Fruit fly (Drosophila melanogaster) whole organism, wandering third instar larva: ENCODE results near the gene CG3734.
A peak's percentile ranks its signal among the peaks of the same experiment; 100 is the strongest.

ENCODE experiments used
- Abd-B ChIP-seq: fragments of >200 bp; optimal IDR thresholded peaks from 2 replicates; lab custom pipeline; 2017; ENCODE audit warnings: missing biosample characterization, missing genetic modification characterization
- CG32264 ChIP-seq: fragments of 200-800 bp; sonication (Bioruptor generic); optimal IDR thresholded peaks from 2 replicates; lab custom pipeline; 2016; ENCODE audit warnings: missing biosample characterization, missing genetic modification characterization
- CG9705 ChIP-seq: fragments of 200-800 bp; sonication (Bioruptor generic); optimal IDR thresholded peaks from 2 replicates; lab custom pipeline; 2018; ENCODE audit warnings: missing biosample characterization, mild to moderate bottlenecking, missing genetic modification characterization
- CrebA ChIP-seq: fragments of 200-800 bp; sonication (Bioruptor generic); optimal IDR thresholded peaks from 2 replicates; lab custom pipeline; 2016; ENCODE audit warnings: missing biosample characterization, mild to moderate bottlenecking, missing genetic modification characterization, borderline replicate concordance
- Dfd ChIP-seq: fragments of >200 bp; optimal IDR thresholded peaks from 2 replicates; lab custom pipeline; 2017; ENCODE audit warnings: missing biosample characterization, missing genetic modification characterization
- Dif ChIP-seq: fragments of 200-275, 200-300 bp; sonication (Bioruptor generic); optimal IDR thresholded peaks from 2 replicates; lab custom pipeline; 2018; ENCODE audit warnings: missing biosample characterization, missing genetic modification characterization; ENCODE audit not compliant: partially characterized antibody
- GATAd ChIP-seq: sonication (Bioruptor generic); optimal IDR thresholded peaks from 2 replicates; lab custom pipeline; 2016; ENCODE audit warnings: missing biosample characterization, missing genetic modification characterization
- HLH106 ChIP-seq: fragments of 200-800 bp; optimal IDR thresholded peaks from 3 replicates; lab custom pipeline; 2019; ENCODE audit warnings: missing biosample characterization, mild to moderate bottlenecking, missing genetic modification characterization, moderate library complexity
- Hnf4 ChIP-seq: fragments of 200-800 bp; sonication (Bioruptor generic); optimal IDR thresholded peaks from 2 replicates; lab custom pipeline; 2016; ENCODE audit warnings: missing biosample characterization, mild to moderate bottlenecking, missing genetic modification characterization
- Hr78 ChIP-seq: fragments of >200 bp; optimal IDR thresholded peaks from 2 replicates; lab custom pipeline; 2017; ENCODE audit warnings: missing biosample characterization, missing genetic modification characterization
- Hr83 ChIP-seq: fragments of 200-300 bp; sonication (Bioruptor generic); optimal IDR thresholded peaks from 2 replicates; lab custom pipeline; 2016; ENCODE audit warnings: missing biosample characterization, mild to moderate bottlenecking, missing genetic modification characterization, moderate library complexity; ENCODE audit not compliant: poor library complexity, severe bottlenecking
- Mio ChIP-seq: sonication (Bioruptor generic); optimal IDR thresholded peaks from 2 replicates; lab custom pipeline; 2016; ENCODE audit warnings: missing biosample characterization, missing genetic modification characterization
- N ChIP-seq: fragments of >200 bp; optimal IDR thresholded peaks from 2 replicates; lab custom pipeline; 2018; ENCODE audit warnings: missing biosample characterization, missing external identifiers, missing genetic modification characterization
- OdsH ChIP-seq: fragments of 200-800 bp; sonication (Bioruptor generic); optimal IDR thresholded peaks from 2 replicates; lab custom pipeline; 2016; ENCODE audit warnings: missing biosample characterization, mild to moderate bottlenecking, missing genetic modification characterization
- Rel ChIP-seq, 2 experiments: fragments of 200-800 bp; sonication (Bioruptor generic) in 1 of 2; optimal IDR thresholded peaks; 2 replicates in 1 of 2; 3 replicates in 1 of 2; lab custom pipeline; 2016 to 2019; ENCODE audit warnings: mild to moderate bottlenecking in 2 of 2, missing biosample characterization in 2 of 2, missing genetic modification characterization in 2 of 2, moderate library complexity in 1 of 2
- Vsx2 ChIP-seq: fragments of 200-300, 225-300 bp; sonication (Bioruptor generic); optimal IDR thresholded peaks from 2 replicates; lab custom pipeline; 2018; ENCODE audit warnings: missing biosample characterization, missing genetic modification characterization; ENCODE audit not compliant: partially characterized antibody
- br ChIP-seq: fragments of 200-800 bp; sonication (Bioruptor generic); optimal IDR thresholded peaks from 2 replicates; lab custom pipeline; 2016; ENCODE audit warnings: missing biosample characterization, missing genetic modification characterization
- brk ChIP-seq: fragments of 200-800 bp; sonication (Bioruptor generic); optimal IDR thresholded peaks from 2 replicates; lab custom pipeline; 2016; ENCODE audit warnings: missing biosample characterization, mild to moderate bottlenecking, missing genetic modification characterization
- dl ChIP-seq, 2 experiments: fragments of 175-275, 200-275 bp in 1 of 2; fragments of 200-275 bp in 1 of 2; sonication (Bioruptor generic); optimal IDR thresholded peaks; lab custom pipeline; 2018; ENCODE audit warnings: mild to moderate bottlenecking in 2 of 2, missing biosample characterization in 2 of 2, missing genetic modification characterization in 2 of 2, moderate library complexity in 2 of 2; ENCODE audit not compliant: partially characterized antibody in 2 of 2, insufficient read depth in 1 of 2
- dsf ChIP-seq: sonication (Bioruptor generic); optimal IDR thresholded peaks from 2 replicates; lab custom pipeline; 2016; ENCODE audit warnings: missing biosample characterization, missing genetic modification characterization, borderline replicate concordance
- ey ChIP-seq: fragments of 200-800 bp; sonication (Bioruptor generic); optimal IDR thresholded peaks from 2 replicates; lab custom pipeline; 2016; ENCODE audit warnings: missing biosample characterization, missing genetic modification characterization
- foxo ChIP-seq, 2 experiments: fragments of 200-800 bp; sonication (Bioruptor generic); optimal IDR thresholded peaks; 2 replicates in 1 of 2; 3 replicates in 1 of 2; lab custom pipeline; 2016 to 2017; ENCODE audit warnings: missing biosample characterization in 2 of 2, missing genetic modification characterization in 2 of 2
- h ChIP-seq: fragments of 200-800 bp; sonication (Bioruptor generic); optimal IDR thresholded peaks from 3 replicates; lab custom pipeline; 2016; ENCODE audit warnings: missing biosample characterization, mild to moderate bottlenecking, missing genetic modification characterization
- jim ChIP-seq: fragments of 175-275, 200-325 bp; sonication (Bioruptor generic); optimal IDR thresholded peaks from 2 replicates; lab custom pipeline; 2016; ENCODE audit warnings: missing biosample characterization, mild to moderate bottlenecking, missing genetic modification characterization
- lola ChIP-seq: fragments of >200 bp; optimal IDR thresholded peaks from 2 replicates; lab custom pipeline; 2017; ENCODE audit warnings: missing biosample characterization, missing genetic modification characterization
- pan ChIP-seq: fragments of >200 bp; optimal IDR thresholded peaks from 2 replicates; lab custom pipeline; 2017
- psq ChIP-seq: fragments of 200-800 bp; sonication (Bioruptor generic); optimal IDR thresholded peaks from 3 replicates; lab custom pipeline; 2017; ENCODE audit warnings: missing biosample characterization, mild to moderate bottlenecking, missing genetic modification characterization, moderate library complexity
- rgr ChIP-seq: fragments of 200-800 bp; sonication (Bioruptor generic); optimal IDR thresholded peaks from 3 replicates; lab custom pipeline; 2016; ENCODE audit warnings: missing biosample characterization, mild to moderate bottlenecking, missing genetic modification characterization
- sv ChIP-seq: fragments of 200-800 bp; sonication (Bioruptor generic); optimal IDR thresholded peaks from 3 replicates; lab custom pipeline; 2016; ENCODE audit warnings: missing biosample characterization, missing genetic modification characterization
- tai ChIP-seq: sonication (Bioruptor generic); optimal IDR thresholded peaks from 2 replicates; lab custom pipeline; 2016; ENCODE audit warnings: missing biosample characterization, missing genetic modification characterization
- usp ChIP-seq: fragments of >200 bp; optimal IDR thresholded peaks from 2 replicates; lab custom pipeline; 2017; ENCODE audit warnings: missing biosample characterization, missing genetic modification characterization

Gene CG3734

DNA sequence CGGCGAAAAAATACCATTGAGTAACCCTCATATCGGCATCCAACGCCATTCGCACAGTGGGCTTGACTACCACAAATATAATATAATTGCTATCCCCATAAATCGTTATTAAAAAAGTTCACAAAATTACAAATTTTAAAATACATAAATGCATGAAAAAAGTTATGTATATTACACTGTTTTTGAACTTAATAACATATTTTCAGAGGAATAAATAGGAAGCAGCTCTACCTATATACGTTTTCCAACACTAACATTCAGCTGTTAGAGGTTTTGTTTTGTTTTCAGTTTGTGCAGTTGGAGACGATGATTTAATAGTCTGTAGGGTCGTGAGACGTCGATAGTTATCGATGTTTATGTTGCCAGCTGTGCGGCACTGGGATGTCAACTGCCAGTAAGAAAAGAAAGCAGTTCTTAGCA lies 15.4 kb downstream of the CG3734 start, which contains the start of the genes Ino80 and Aptx (continued):
- TF ChIP-seq N (GFP tag; lab: Kevin White, UChicago) (no peak), GATAd (peak; percentile 87), Hr78 (GFP tag; lab: Kevin White, UChicago) (no peak), Hnf4 (GFP tag; lab: Kevin White, UChicago) (peak; percentile 94), foxo (GFP tag; optimal IDR thresholded peaks at IDR 0.05; lab: Kevin White, UChicago) (peak; percentile 63 to 96), jim (GFP tag; lab: Kevin White, UChicago) (peak; percentile 67), Mio (GFP tag; lab: Kevin White, UChicago) (peak; percentile 57), lola (GFP tag; lab: Kevin White, UChicago) (no peak)
- TF ChIP-seq, all 38 proteins: peak for 27

DNA sequence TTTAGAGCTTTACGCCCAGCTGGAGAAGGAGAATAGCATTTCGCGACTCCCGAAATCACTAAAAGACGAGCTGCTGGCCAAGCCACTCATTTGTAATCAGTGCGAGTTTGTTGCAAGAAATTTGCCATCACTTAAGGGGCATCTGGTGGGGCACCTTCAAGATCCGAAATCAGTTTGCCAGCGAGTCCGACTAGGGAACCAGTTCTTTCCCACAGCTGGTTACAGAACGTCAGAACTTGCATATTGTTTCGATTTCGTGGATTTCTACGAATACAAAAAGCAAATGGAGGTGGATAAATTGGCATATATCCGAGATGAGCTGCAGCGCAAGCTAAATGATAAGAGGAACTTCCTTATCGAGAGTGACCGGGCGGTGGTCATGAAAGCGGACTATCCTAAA lies 16.6 kb downstream of the CG3734 start:
- no peak for TF ChIP-seq Dfd (GFP tag; lab: Kevin White, UChicago)
- TF ChIP-seq psq (GFP tag; lab: Kevin White, UChicago): no peak
- no peak for TF ChIP-seq CrebA (GFP tag; lab: Kevin White, UChicago)
- TF ChIP-seq Abd-B (GFP tag; lab: Kevin White, UChicago): no peak
- TF ChIP-seq CG9705: no peak
- no peak for TF ChIP-seq usp (GFP tag; lab: Kevin White, UChicago)
- no peak for TF ChIP-seq dl (GFP tag; optimal IDR thresholded peaks at IDR 0.05; lab: Kevin White, UChicago; ENCODE audit: insufficient read depth in 1 of 2, partially characterized antibody in 2 of 2)
- no peak for TF ChIP-seq tai (GFP tag; lab: Kevin White, UChicago)
- no peak for TF ChIP-seq Mio (GFP tag; lab: Kevin White, UChicago)
- no peak for TF ChIP-seq foxo (GFP tag; optimal IDR thresholded peaks at IDR 0.05; lab: Kevin White, UChicago)
- TF ChIP-seq Vsx2: no peak
- no peak for TF ChIP-seq brk (GFP tag; lab: Kevin White, UChicago)
- no peak for TF ChIP-seq pan
- TF ChIP-seq HLH106: no peak
- TF ChIP-seq Rel (GFP tag; optimal IDR thresholded peaks at IDR 0.05; lab: Kevin White, UChicago): no peak
- TF ChIP-seq Rel (tag; optimal IDR thresholded peaks at IDR 0.05; lab: Kevin White, UChicago): no peak
- TF ChIP-seq h (GFP tag; lab: Kevin White, UChicago): no peak
- no peak for TF ChIP-seq Hnf4 (GFP tag; lab: Kevin White, UChicago)
- no peak for TF ChIP-seq ey (GFP tag; lab: Kevin White, UChicago)

dm6 chr3R:19406852-19407251 lies 19.2 kb downstream of the CG3734 start:
- TF ChIP-seq Hr83 (GFP tag; lab: Kevin White, UChicago): no peak
- no peak for TF ChIP-seq rgr (GFP tag; lab: Kevin White, UChicago)
- TF ChIP-seq OdsH (GFP tag; lab: Kevin White, UChicago): no peak
- no peak for TF ChIP-seq foxo (GFP tag; optimal IDR thresholded peaks at IDR 0.05; lab: Kevin White, UChicago)
- no peak for TF ChIP-seq CG9705
- TF ChIP-seq dsf: no peak
- no peak for TF ChIP-seq lola (GFP tag; lab: Kevin White, UChicago)
- TF ChIP-seq tai (GFP tag; lab: Kevin White, UChicago): no peak
- TF ChIP-seq Mio (GFP tag; lab: Kevin White, UChicago): no peak
- TF ChIP-seq usp (GFP tag; lab: Kevin White, UChicago): no peak
- no peak for TF ChIP-seq Dif (GFP tag; lab: Kevin White, UChicago)
- no peak for TF ChIP-seq sv
- TF ChIP-seq dl (GFP tag; optimal IDR thresholded peaks at IDR 0.05; lab: Kevin White, UChicago; ENCODE audit: insufficient read depth in 1 of 2, partially characterized antibody in 2 of 2): no peak
- TF ChIP-seq CG32264: no peak
- TF ChIP-seq Rel (GFP tag; optimal IDR thresholded peaks at IDR 0.05; lab: Kevin White, UChicago): no peak
- TF ChIP-seq Rel (tag; optimal IDR thresholded peaks at IDR 0.05; lab: Kevin White, UChicago): no peak
- TF ChIP-seq Dfd (GFP tag; lab: Kevin White, UChicago): no peak

- TF ChIP-seq br (GFP tag; lab: Kevin White, UChicago): no peak
- no peak for TF ChIP-seq Vsx2
- TF ChIP-seq HLH106: no peak
- TF ChIP-seq N (GFP tag; lab: Kevin White, UChicago): no peak
- TF ChIP-seq Dif (GFP tag; lab: Kevin White, UChicago): no peak
- no peak for TF ChIP-seq foxo (GFP tag; optimal IDR thresholded peaks at IDR 0.05; lab: Kevin White, UChicago)
Observed at dm6 chr3R:19408573-19408972, 20.9 kb downstream of the CG3734 start, which contains the start of gene CG11626. Gene CG11626 (plus strand): TSS chr3R:19408873.
